Worm (Caenorhabditis elegans): ENCODE data around the gene sru-45.

The sru-45 gene

ce11 chrV:16570697-16571096 is 5.0 kb downstream of the sru-45 start, which contains the start of gene nhr-233:
TSS of gene nhr-233 (minus strand) at chrV:16570797.
- no peak for TF ChIP-seq ama-1 (optimal IDR thresholded peaks at IDR 0.05)
- TF ChIP-seq ceh-13 (GFP tag; optimal IDR thresholded peaks at IDR 0.05), result no peak
- TF ChIP-seq hnd-1 (tag; optimal IDR thresholded peaks at IDR 0.05), result no peak
- no peak for TF ChIP-seq hmbx-1 (tag; optimal IDR thresholded peaks at IDR 0.05)
- TF ChIP-seq ets-7 (tag; optimal IDR thresholded peaks at IDR 0.05), result no peak
- TF ChIP-seq ceh-36 (tag; optimal IDR thresholded peaks at IDR 0.05), result no peak
- no peak for TF ChIP-seq tbx-37 (GFP tag; conservative IDR thresholded peaks at IDR 0.05)
- no peak for TF ChIP-seq aly-1 (tag; optimal IDR thresholded peaks at IDR 0.05)
- no peak for TF ChIP-seq hmg-4 (GFP tag; optimal IDR thresholded peaks at IDR 0.05)
- TF ChIP-seq tbx-11 (GFP tag; IDR thresholded peaks at IDR 0.05), result no peak

- no peak for TF ChIP-seq tra-4 (tag; optimal IDR thresholded peaks at IDR 0.05)
- TF ChIP-seq ceh-36 (tag; optimal IDR thresholded peaks at IDR 0.05), result no peak
- no peak for TF ChIP-seq pes-1 (GFP tag; IDR thresholded peaks at IDR 0.05)
Measured at ce11 chrV:16573168-16573567, 7.4 kb downstream of the sru-45 start, which contains the start of gene str-149. TSS of gene str-149 (plus strand) at chrV:16573468.

ce11 chrV:16575900-16576299 is 10.2 kb downstream of the sru-45 start, which contains the start of gene str-151:
TSS of gene str-151 (plus strand) at chrV:16576200.
- no peak for TF ChIP-seq tra-4 (tag; optimal IDR thresholded peaks at IDR 0.05)
- TF ChIP-seq aly-1 (tag; optimal IDR thresholded peaks at IDR 0.05), result no peak
- TF ChIP-seq sea-1 (GFP tag; conservative IDR thresholded peaks at IDR 0.05), result no peak

- TF ChIP-seq hmg-4 (GFP tag; optimal IDR thresholded peaks at IDR 0.05) (no peak), tbx-11 (GFP tag; IDR thresholded peaks at IDR 0.05) (no peak), flt-1 (GFP tag; IDR thresholded peaks at IDR 0.05) (no peak), sea-1 (GFP tag; conservative IDR thresholded peaks at IDR 0.05) (no peak), F13C5.2 (tag; optimal IDR thresholded peaks at IDR 0.05) (no peak), scrt-1 (GFP tag; IDR thresholded peaks at IDR 0.05) (no peak), ceh-36 (tag; optimal IDR thresholded peaks at IDR 0.05) (no peak), B0310.2 (tag; optimal IDR thresholded peaks at IDR 0.05) (no peak), tra-4 (tag; optimal IDR thresholded peaks at IDR 0.05) (no peak), pes-1 (GFP tag; IDR thresholded peaks at IDR 0.05) (no peak), hnd-1 (tag; optimal IDR thresholded peaks at IDR 0.05) (no peak), hmbx-1 (tag; optimal IDR thresholded peaks at IDR 0.05) (no peak), ets-7 (tag; optimal IDR thresholded peaks at IDR 0.05) (no peak)
Measured at ce11 chrV:16580424-16580823, 14.7 kb downstream of the sru-45 start, which contains the start of gene nhr-271. TSS of gene nhr-271 (minus strand) at chrV:16580524.

ce11 chrV:16581061-16581460 is 15.3 kb downstream of the sru-45 start:
- TF ChIP-seq aly-1 (tag; optimal IDR thresholded peaks at IDR 0.05) (no peak), F13C5.2 (tag; optimal IDR thresholded peaks at IDR 0.05) (no peak), scrt-1 (GFP tag; IDR thresholded peaks at IDR 0.05) (no peak), tbx-37 (GFP tag; conservative IDR thresholded peaks at IDR 0.05) (no peak), flt-1 (GFP tag; IDR thresholded peaks at IDR 0.05) (no peak), hmbx-1 (tag; optimal IDR thresholded peaks at IDR 0.05) (no peak), ceh-13 (GFP tag; optimal IDR thresholded peaks at IDR 0.05) (no peak), ama-1 (optimal IDR thresholded peaks at IDR 0.05) (no peak)

- TF ChIP-seq flt-1 (GFP tag; IDR thresholded peaks at IDR 0.05) (no peak), tbx-11 (GFP tag; IDR thresholded peaks at IDR 0.05) (no peak), scrt-1 (GFP tag; IDR thresholded peaks at IDR 0.05) (no peak), sea-1 (GFP tag; conservative IDR thresholded peaks at IDR 0.05) (no peak), hnd-1 (tag; optimal IDR thresholded peaks at IDR 0.05) (no peak), hmg-4 (GFP tag; optimal IDR thresholded peaks at IDR 0.05) (no peak)
Measured at ce11 chrV:16582973-16583372, 17.2 kb downstream of the sru-45 start, which contains the start of gene str-150. TSS of gene str-150 (plus strand) at chrV:16583273.

ce11 chrV:16588428-16588827 is 22.7 kb downstream of the sru-45 start, which contains the start of gene srw-73:
TSS of gene srw-73 (minus strand) at chrV:16588528.
- TF ChIP-seq hmbx-1 (tag; optimal IDR thresholded peaks at IDR 0.05) (no peak), pes-1 (GFP tag; IDR thresholded peaks at IDR 0.05) (no peak), F13C5.2 (tag; optimal IDR thresholded peaks at IDR 0.05) (no peak), ceh-13 (GFP tag; optimal IDR thresholded peaks at IDR 0.05) (no peak), aly-1 (tag; optimal IDR thresholded peaks at IDR 0.05) (no peak), tbx-11 (GFP tag; IDR thresholded peaks at IDR 0.05) (no peak), ets-7 (tag; optimal IDR thresholded peaks at IDR 0.05) (no peak), hnd-1 (tag; optimal IDR thresholded peaks at IDR 0.05) (no peak), B0310.2 (tag; optimal IDR thresholded peaks at IDR 0.05) (no peak), tra-4 (tag; optimal IDR thresholded peaks at IDR 0.05) (no peak), flt-1 (GFP tag; IDR thresholded peaks at IDR 0.05) (no peak), tbx-37 (GFP tag; conservative IDR thresholded peaks at IDR 0.05) (no peak), ceh-36 (tag; optimal IDR thresholded peaks at IDR 0.05) (no peak)

ce11 chrV:16589488-16589887 is 23.7 kb downstream of the sru-45 start:
- no peak for TF ChIP-seq tbx-37 (GFP tag; conservative IDR thresholded peaks at IDR 0.05)
- TF ChIP-seq pes-1 (GFP tag; IDR thresholded peaks at IDR 0.05), result no peak

Data from whole organism, early embryonic.